Worm (Caenorhabditis elegans): Measurements from ENCODE around the gene fbxa-201.

Gene fbxa-201

DNA sequence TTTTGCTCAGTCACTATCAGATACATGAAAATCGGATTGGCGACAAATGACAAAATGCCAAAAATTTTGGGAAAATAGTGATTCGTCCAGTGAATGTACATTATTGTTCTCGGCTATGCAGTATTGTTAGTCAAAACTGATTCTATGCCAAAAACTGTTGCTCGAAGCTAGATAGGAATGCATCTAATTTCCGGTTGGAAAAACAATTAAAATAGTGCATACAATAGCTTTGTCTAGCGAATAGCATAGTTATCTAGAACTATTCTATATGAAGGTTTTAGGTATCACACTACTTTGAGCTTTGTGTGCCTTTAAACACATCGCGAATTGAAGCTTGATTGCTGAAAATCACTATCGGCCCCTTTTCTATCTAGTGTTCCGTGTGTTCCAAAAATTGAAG is 10.3 kb upstream of the fbxa-201 start, which contains the start of gene srj-15:
Gene srj-15 (minus strand): TSS at position 101 of the 400 bp plus-strand sequence.
- TF ChIP-seq aptf-3 (GFP tag; IDR thresholded peaks at IDR 0.05) (no peak), B0336.3 (GFP tag; IDR thresholded peaks at IDR 0.05) (no peak), ets-4 (GFP tag; optimal IDR thresholded peaks at IDR 0.05) (no peak), dpl-1 (GFP tag; optimal IDR thresholded peaks at IDR 0.05) (no peak), hmg-1.2 (GFP tag; IDR thresholded peaks at IDR 0.05) (no peak), madf-10 (tag; optimal IDR thresholded peaks at IDR 0.05) (no peak), unc-62 (GFP tag; optimal IDR thresholded peaks at IDR 0.05) (no peak)

- TF ChIP-seq F49E8.2 (tag; optimal IDR thresholded peaks at IDR 0.05; ENCODE audit: insufficient read depth) = no peak
- TF ChIP-seq F52B5.7 (tag; optimal IDR thresholded peaks at IDR 0.05) = no peak
- TF ChIP-seq snpc-3.4 (tag; optimal IDR thresholded peaks at IDR 0.05) = no peak
- TF ChIP-seq let-607 (tag; optimal IDR thresholded peaks at IDR 0.05) = no peak
- TF ChIP-seq repo-1 (tag; optimal IDR thresholded peaks at IDR 0.05) = no peak
- TF ChIP-seq nfyb-1 (GFP tag; IDR thresholded peaks at IDR 0.05) = no peak
- no peak for TF ChIP-seq hmg-20 (GFP tag; IDR thresholded peaks at IDR 0.05)
- no peak for TF ChIP-seq ceh-91 (GFP tag; IDR thresholded peaks at IDR 0.05)
- TF ChIP-seq nhr-80 (tag; optimal IDR thresholded peaks at IDR 0.05) = peak; percentile 33
- TF ChIP-seq F22D6.2 (tag; optimal IDR thresholded peaks at IDR 0.05) = peak; percentile 75
- TF ChIP-seq Y67H2A.10 (GFP tag; conservative IDR thresholded peaks at IDR 0.05) = no peak
These were observed 8.2 kb upstream of the fbxa-201 start for ce11 chrV:1966962-1967361.

- TF ChIP-seq snpc-1.3 (tag; optimal IDR thresholded peaks at IDR 0.05; ENCODE audit: insufficient read depth) = no peak
- TF ChIP-seq lag-1 (GFP tag; IDR thresholded peaks at IDR 0.05) = no peak
- TF ChIP-seq mcd-1 (GFP tag; IDR thresholded peaks at IDR 0.05) = no peak
- TF ChIP-seq ztf-26 (tag; optimal IDR thresholded peaks at IDR 0.05) = no peak
- TF ChIP-seq tbp1 (GFP tag; optimal IDR thresholded peaks at IDR 0.05) = no peak
- no peak for TF ChIP-seq F37B4.10 (GFP tag; IDR thresholded peaks at IDR 0.05)
- TF ChIP-seq egl-18 (GFP tag; IDR thresholded peaks at IDR 0.05) = no peak
- TF ChIP-seq snpc-3.4 (tag; optimal IDR thresholded peaks at IDR 0.05) = no peak
- TF ChIP-seq hmg-20 (GFP tag; IDR thresholded peaks at IDR 0.05) = no peak
- TF ChIP-seq repo-1 (tag; optimal IDR thresholded peaks at IDR 0.05) = no peak
- TF ChIP-seq aptf-2 (GFP tag; conservative IDR thresholded peaks at IDR 0.05) = no peak
- no peak for TF ChIP-seq hsf-1 (GFP tag; IDR thresholded peaks at IDR 0.05)
- no peak for TF ChIP-seq tbx-9 (tag; optimal IDR thresholded peaks at IDR 0.05; ENCODE audit: borderline replicate concordance)
- TF ChIP-seq nhr-179 (tag; optimal IDR thresholded peaks at IDR 0.05) = no peak
- TF ChIP-seq ama-1 (optimal IDR thresholded peaks at IDR 0.05) = no peak
- TF ChIP-seq ama-1 (GFP tag; optimal IDR thresholded peaks at IDR 0.05) = no peak
- no peak for TF ChIP-seq unc-62 (GFP tag; optimal IDR thresholded peaks at IDR 0.05)
These were observed 6.3 kb upstream of the fbxa-201 start for ce11 chrV:1968809-1969208.

- TF ChIP-seq madf-10 (tag; optimal IDR thresholded peaks at IDR 0.05) = no peak
- no peak for TF ChIP-seq nfya-1 (tag; optimal IDR thresholded peaks at IDR 0.05; ENCODE audit: borderline replicate concordance, insufficient read depth)
- TF ChIP-seq F10E7.11 (tag; optimal IDR thresholded peaks at IDR 0.05) = no peak
- no peak for TF ChIP-seq zim-3 (tag; optimal IDR thresholded peaks at IDR 0.05)
- no peak for TF ChIP-seq aptf-3 (GFP tag; IDR thresholded peaks at IDR 0.05)
- no peak for TF ChIP-seq dox-1 (GFP tag; IDR thresholded peaks at IDR 0.05)
- TF ChIP-seq attf-6 (GFP tag; IDR thresholded peaks at IDR 0.05) = no peak
- no peak for TF ChIP-seq F33H1.4 (GFP tag; IDR thresholded peaks at IDR 0.05)
- no peak for TF ChIP-seq T26A5.8 (tag; optimal IDR thresholded peaks at IDR 0.05)
- no peak for TF ChIP-seq let-526 (GFP tag; IDR thresholded peaks at IDR 0.05)
- TF ChIP-seq K11D2.4 (GFP tag; IDR thresholded peaks at IDR 0.05) = no peak
- no peak for TF ChIP-seq lin-26 (GFP tag; IDR thresholded peaks at IDR 0.05)
- no peak for TF ChIP-seq bed-2 (GFP tag; IDR thresholded peaks at IDR 0.05)
- no peak for TF ChIP-seq ztf-26 (tag; optimal IDR thresholded peaks at IDR 0.05)
- no peak for TF ChIP-seq lag-1 (GFP tag; IDR thresholded peaks at IDR 0.05)
- TF ChIP-seq nhr-90 (tag; optimal IDR thresholded peaks at IDR 0.05) = no peak
- no peak for TF ChIP-seq egl-44 (GFP tag; IDR thresholded peaks at IDR 0.05)
These were observed 5.9 kb upstream of the fbxa-201 start, which contains the start of gene acs-3 for ce11 chrV:1969228-1969627. acs-3 (plus strand) TSS chrV:1969528.

Data from whole organism, young adult.